Worm (Caenorhabditis elegans): Measurements from ENCODE around the gene unc-42.

- TF ChIP-seq nhr-12 (tag; optimal IDR thresholded peaks at IDR 0.05) = no peak
- no peak for TF ChIP-seq mml-1 (tag; optimal IDR thresholded peaks at IDR 0.05)
- TF ChIP-seq aly-2 (tag; optimal IDR thresholded peaks at IDR 0.05) = no peak
- no peak for TF ChIP-seq nhr-237 (tag; optimal IDR thresholded peaks at IDR 0.05)
- TF ChIP-seq zag-1 (tag; optimal IDR thresholded peaks at IDR 0.05) = no peak
Measured at ce11 chrV:9784215-9784614, 15.0 kb upstream of the unc-42 start.

Data from whole organism, L3 larva.